Fruit fly (Drosophila melanogaster) whole organism, embryonic: ENCODE results near the gene CG16865.

Source experiments
- CG12299 ChIP-seq: fragments of 200-800 bp; sonication (Bioruptor generic); optimal IDR thresholded peaks from 2 replicates; lab custom pipeline; 2018; ENCODE audit warnings: missing biosample characterization, mild to moderate bottlenecking, missing genetic modification characterization
- CG13424 ChIP-seq: fragments of 200-800 bp; sonication (Bioruptor generic); optimal IDR thresholded peaks from 2 replicates; lab custom pipeline; 2019; ENCODE audit warnings: missing biosample characterization, mild to moderate bottlenecking, missing genetic modification characterization, moderate library complexity
- CG14860 ChIP-seq: fragments of 200-800 bp; sonication (Bioruptor generic); IDR thresholded peaks from 3 replicates; pipeline ENCODE4 v1.3.6; 2022; ENCODE audit warnings: missing biosample characterization, missing genetic modification characterization; ENCODE audit not compliant: partially characterized antibody
- CG15514 ChIP-seq: fragments of 200-800 bp; sonication (Bioruptor generic); optimal IDR thresholded peaks from 3 replicates; lab custom pipeline; 2017; ENCODE audit warnings: missing biosample characterization, missing genetic modification characterization, mild to moderate bottlenecking, moderate library complexity, missing genetic modification reagents
- CG15696 ChIP-seq: fragments of 200-800 bp; sonication (Bioruptor generic); optimal IDR thresholded peaks from 2 replicates; lab custom pipeline; 2019; ENCODE audit warnings: missing biosample characterization, mild to moderate bottlenecking, missing genetic modification characterization, moderate library complexity
- CG16863 ChIP-seq: fragments of 200-800 bp; sonication (Bioruptor generic); optimal IDR thresholded peaks from 3 replicates; lab custom pipeline; 2016; ENCODE audit warnings: missing biosample characterization, missing genetic modification characterization
- CG18262 ChIP-seq: fragments of 200-800 bp; optimal IDR thresholded peaks from 3 replicates; lab custom pipeline; 2019; ENCODE audit warnings: missing biosample characterization, mild to moderate bottlenecking, missing genetic modification characterization, moderate library complexity
- CG2199 ChIP-seq: fragments of 200-800 bp; sonication (Bioruptor generic); IDR thresholded peaks from 3 replicates; pipeline ENCODE4 v1.3.6; 2022; ENCODE audit warnings: missing biosample characterization, missing genetic modification characterization
- CG2875 ChIP-seq: fragments of 200-800 bp; sonication (Bioruptor generic); optimal IDR thresholded peaks from 2 replicates; lab custom pipeline; 2017; ENCODE audit warnings: missing biosample characterization, mild to moderate bottlenecking, missing genetic modification characterization, missing genetic modification reagents
- CG34422 ChIP-seq: fragments of 200-800 bp; sonication (Bioruptor generic); IDR thresholded peaks from 3 replicates; pipeline ENCODE4 v1.3.6; 2022; ENCODE audit warnings: missing biosample characterization, missing genetic modification characterization
- CG3838 ChIP-seq: fragments of 200-800 bp; sonication (Bioruptor generic); optimal IDR thresholded peaks from 3 replicates; lab custom pipeline; 2016; ENCODE audit warnings: missing biosample characterization, missing genetic modification characterization
- CG3995 ChIP-seq: fragments of 200-800 bp; sonication (Bioruptor generic); optimal IDR thresholded peaks from 3 replicates; lab custom pipeline; 2016; ENCODE audit warnings: missing biosample characterization, missing genetic modification characterization
- CG4617 ChIP-seq: fragments of 200-800 bp; sonication (Bioruptor generic); optimal IDR thresholded peaks from 3 replicates; lab custom pipeline; 2016; ENCODE audit warnings: missing biosample characterization, missing genetic modification characterization, borderline replicate concordance
- CG6791 ChIP-seq: fragments of 200-800 bp; sonication (Bioruptor generic); IDR thresholded peaks from 3 replicates; pipeline ENCODE4 v1.3.6; 2022; ENCODE audit warnings: missing biosample characterization, missing genetic modification characterization; ENCODE audit not compliant: partially characterized antibody
- CG7963 ChIP-seq: fragments of 200-800 bp; sonication (Bioruptor generic); IDR thresholded peaks from 3 replicates; pipeline ENCODE4 v1.3.6; 2022; ENCODE audit warnings: missing biosample characterization, missing genetic modification characterization; ENCODE audit not compliant: partially characterized antibody
- CG8924 ChIP-seq: fragments of 200-800 bp; optimal IDR thresholded peaks from 3 replicates; lab custom pipeline; 2019; ENCODE audit warnings: missing biosample characterization, mild to moderate bottlenecking, missing genetic modification characterization, moderate library complexity
- D ChIP-seq, 2 experiments: fragments of 200-800 bp in 1 of 2; fragments of >200 bp in 1 of 2; sonication (Bioruptor generic) in 1 of 2; optimal IDR thresholded peaks; 2 replicates in 1 of 2; 3 replicates in 1 of 2; lab custom pipeline; 2017; ENCODE audit warnings: mild to moderate bottlenecking in 1 of 2, missing biosample characterization in 1 of 2, missing genetic modification characterization in 1 of 2, missing genetic modification reagents in 1 of 2
- D19A ChIP-seq: fragments of 200-800 bp; optimal IDR thresholded peaks from 3 replicates; lab custom pipeline; 2019; ENCODE audit warnings: missing biosample characterization, mild to moderate bottlenecking, missing genetic modification characterization, moderate library complexity
- Doc3 ChIP-seq: fragments of 200-800 bp; sonication (Bioruptor generic); IDR thresholded peaks from 3 replicates; pipeline ENCODE4 v1.3.6; 2022; ENCODE audit warnings: missing biosample characterization, missing genetic modification characterization; ENCODE audit not compliant: partially characterized antibody
- GATAe ChIP-seq: fragments of 200-800 bp; sonication (Bioruptor generic); conservative IDR thresholded peaks from 2 replicates; pipeline ENCODE4 v1.3.6; 2022; ENCODE audit warnings: missing biosample characterization, missing genetic modification characterization
- H2.0 ChIP-seq: fragments of 200-800 bp; sonication (Bioruptor generic); IDR thresholded peaks from 2 replicates; pipeline ENCODE4 v1.3.6; 2022; ENCODE audit warnings: missing biosample characterization, missing genetic modification characterization
- HLH4C ChIP-seq: fragments of 200-800 bp; sonication (Bioruptor generic); IDR thresholded peaks from 3 replicates; pipeline ENCODE4 v1.3.6; 2022; ENCODE audit warnings: missing biosample characterization, missing genetic modification characterization; ENCODE audit not compliant: partially characterized antibody
- HLHmδ ChIP-seq: fragments of 200-800 bp; sonication (Bioruptor generic); optimal IDR thresholded peaks from 2 replicates; lab custom pipeline; 2018; ENCODE audit warnings: missing biosample characterization, mild to moderate bottlenecking, missing genetic modification characterization, moderate library complexity
- MBD-R2 ChIP-seq: fragments of 200-800 bp; sonication (Bioruptor generic); IDR thresholded peaks from 2 replicates; pipeline ENCODE4 v1.3.6; 2022; ENCODE audit warnings: missing biosample characterization, missing genetic modification characterization
- MESR4 ChIP-seq: fragments of 200-800 bp; sonication (Bioruptor generic); optimal IDR thresholded peaks from 2 replicates; lab custom pipeline; 2018; ENCODE audit warnings: missing biosample characterization, mild to moderate bottlenecking, missing genetic modification characterization, moderate library complexity
- Pdp1 ChIP-seq, 2 experiments: fragments of 200-800 bp; sonication (Bioruptor generic); optimal IDR thresholded peaks; 3 replicates each; lab custom pipeline; 2016; ENCODE audit warnings: missing biosample characterization in 2 of 2, missing genetic modification characterization in 2 of 2, mild to moderate bottlenecking in 1 of 2, moderate library complexity in 1 of 2
- Ptx1 ChIP-seq: fragments of 200-800 bp; sonication (Bioruptor generic); IDR thresholded peaks from 2 replicates; pipeline ENCODE4 v1.3.6; 2022; ENCODE audit warnings: missing biosample characterization, missing genetic modification characterization
- bbx ChIP-seq: fragments of 200-800 bp; sonication (Bioruptor generic); IDR thresholded peaks from 2 replicates; pipeline ENCODE4 v1.3.6; 2022; ENCODE audit warnings: missing biosample characterization, missing genetic modification characterization; ENCODE audit not compliant: partially characterized antibody
- dmrt11E ChIP-seq: fragments of 200-800 bp; sonication (Bioruptor generic); optimal IDR thresholded peaks from 3 replicates; lab custom pipeline; 2018; ENCODE audit warnings: missing biosample characterization, mild to moderate bottlenecking, missing genetic modification characterization, moderate library complexity
- ems ChIP-seq: fragments of 200-800 bp; sonication (Bioruptor generic); optimal IDR thresholded peaks from 3 replicates; lab custom pipeline; 2016; ENCODE audit warnings: missing biosample characterization, missing genetic modification characterization
- ewg ChIP-seq: fragments of 200-800 bp; sonication (Bioruptor generic); optimal IDR thresholded peaks from 3 replicates; lab custom pipeline; 2017; ENCODE audit warnings: mild to moderate bottlenecking, missing biosample characterization, missing genetic modification reagents, missing genetic modification characterization
- fu2 ChIP-seq: fragments of 200-800 bp; sonication (Bioruptor generic); optimal IDR thresholded peaks from 2 replicates; lab custom pipeline; 2016; ENCODE audit warnings: missing biosample characterization, missing genetic modification characterization
- grn ChIP-seq: fragments of 200-800 bp; sonication (Bioruptor generic); optimal IDR thresholded peaks from 3 replicates; lab custom pipeline; 2017; ENCODE audit warnings: missing biosample characterization, missing genetic modification characterization
- inv ChIP-seq: fragments of 200-800 bp; sonication (Bioruptor generic); IDR thresholded peaks from 2 replicates; pipeline ENCODE4 v1.3.6; 2022; ENCODE audit warnings: missing biosample characterization, missing genetic modification characterization; ENCODE audit not compliant: partially characterized antibody
- kah ChIP-seq: fragments of 200-800 bp; sonication (Bioruptor generic); optimal IDR thresholded peaks from 2 replicates; lab custom pipeline; 2018; ENCODE audit warnings: missing biosample characterization, mild to moderate bottlenecking, missing genetic modification characterization
- knrl ChIP-seq: fragments of 200-800 bp; sonication (Bioruptor generic); IDR thresholded peaks from 3 replicates; pipeline ENCODE4 v1.3.6; 2022; ENCODE audit warnings: missing biosample characterization, missing genetic modification characterization; ENCODE audit not compliant: partially characterized antibody
- maf-S ChIP-seq: fragments of 200-800 bp; sonication (Bioruptor generic); optimal IDR thresholded peaks from 2 replicates; lab custom pipeline; 2016; ENCODE audit warnings: missing biosample characterization, missing genetic modification characterization
- pros ChIP-seq: fragments of 200-800 bp; sonication (Bioruptor generic); optimal IDR thresholded peaks from 3 replicates; lab custom pipeline; 2019; ENCODE audit warnings: missing biosample characterization, mild to moderate bottlenecking, missing genetic modification characterization, moderate library complexity
- pzg ChIP-seq: fragments of 200-800 bp; sonication (Bioruptor generic); optimal IDR thresholded peaks from 3 replicates; lab custom pipeline; 2018; ENCODE audit warnings: missing biosample characterization, mild to moderate bottlenecking, missing genetic modification characterization, moderate library complexity
- row ChIP-seq: fragments of 200-800 bp; sonication (Bioruptor generic); IDR thresholded peaks from 3 replicates; pipeline ENCODE4 v1.3.6; 2022; ENCODE audit warnings: missing biosample characterization, missing genetic modification characterization
- slou ChIP-seq: fragments of 200-800 bp; sonication (Bioruptor generic); optimal IDR thresholded peaks from 3 replicates; lab custom pipeline; 2016; ENCODE audit warnings: missing biosample characterization, missing genetic modification characterization
- sug ChIP-seq: fragments of 200-800 bp; optimal IDR thresholded peaks from 2 replicates; lab custom pipeline; 2019; ENCODE audit warnings: missing biosample characterization, mild to moderate bottlenecking, missing genetic modification characterization, moderate library complexity

Gene CG16865

DNA sequence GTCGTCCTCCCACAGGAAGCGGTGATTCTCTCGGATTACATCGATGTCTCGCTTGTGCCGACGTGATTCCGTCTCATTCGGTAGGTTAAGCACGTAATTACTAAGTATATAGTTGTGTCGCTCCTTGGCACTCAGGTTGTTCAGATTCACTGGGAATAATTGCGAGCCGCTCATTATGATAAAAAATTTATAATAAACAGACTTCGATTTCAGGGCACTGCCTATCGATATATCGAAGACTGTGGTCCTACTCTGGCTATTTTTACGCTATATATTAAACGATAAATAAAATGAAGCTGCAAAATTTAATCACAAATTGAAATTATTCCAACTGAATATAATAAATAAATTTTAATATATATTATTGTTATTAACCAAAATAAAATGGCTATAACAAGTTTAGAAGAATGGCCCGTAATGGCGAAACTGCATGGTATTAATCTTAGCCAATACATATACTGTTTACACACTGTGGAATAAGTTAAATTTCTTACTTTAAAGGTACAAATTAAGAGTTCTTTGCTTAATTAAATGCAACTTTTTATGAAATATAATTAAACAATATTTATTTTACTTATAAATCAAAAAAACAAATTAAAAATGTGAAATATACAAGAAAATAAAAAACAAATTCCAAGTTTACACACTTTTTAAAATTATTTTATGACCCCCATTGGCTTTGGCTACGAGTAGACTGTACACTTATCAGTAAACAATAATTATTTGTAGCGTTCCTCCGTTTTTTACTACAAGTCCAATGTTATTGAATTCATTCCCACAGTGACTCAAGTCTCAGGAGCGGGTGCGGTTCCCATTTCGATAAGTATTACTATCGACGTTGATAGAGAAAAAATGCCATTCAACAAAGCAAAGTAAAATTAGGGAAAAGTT, 27.8 kb upstream of the CG16865 start, which contains the start of gene Eato (continued):
- peak; percentile 44; the same call in 1 of the 2 replicates for TF ChIP-seq Ptx1 (GFP tag; lab: Robert Waterston, UW)
- TF ChIP-seq CG14860 (GFP tag; lab: Robert Waterston, UW), result peak; percentile 28; the same call in 1 of the 3 replicates
- peak; percentile 38 for TF ChIP-seq CG18262 (tag; lab: Kevin White, UChicago)
- TF ChIP-seq HLHmδ, result no peak
- TF ChIP-seq CG6791 (GFP tag; lab: Robert Waterston, UW), result peak; percentile 44; the same call in 2 of the 3 replicates
- no peak for TF ChIP-seq slou (GFP tag; lab: Kevin White, UChicago)
- TF ChIP-seq H2.0 (GFP tag; lab: Robert Waterston, UW), result no peak
- peak; percentile 73 for TF ChIP-seq row

DNA sequence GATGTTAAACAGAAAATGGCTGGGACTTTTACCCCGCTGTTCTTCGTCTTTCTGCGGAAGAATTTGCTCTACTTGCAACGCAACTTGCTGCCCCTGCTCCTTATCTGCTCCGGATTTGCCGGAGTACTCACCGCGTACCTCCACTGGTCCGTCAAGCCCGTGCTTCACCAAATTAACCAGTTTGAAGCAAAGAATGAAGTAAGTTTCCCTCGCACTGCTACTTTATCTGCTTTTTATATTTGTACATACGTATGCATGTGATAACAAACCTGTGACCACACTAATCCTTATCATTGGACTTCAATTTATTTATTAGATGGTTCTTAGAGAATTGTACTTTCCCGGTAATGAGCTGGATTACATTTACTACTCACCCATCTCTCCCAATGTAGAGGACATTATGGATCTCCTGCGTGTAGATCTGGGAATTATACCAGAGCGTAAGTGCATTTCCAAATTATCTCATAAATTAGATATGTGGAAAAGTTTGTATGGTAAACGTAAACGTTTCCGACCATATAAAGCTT, 27.1 kb upstream of the CG16865 start, which contains the start of gene CG16890:
TSS of gene CG16890 (minus strand) at position 184 of the 527 bp plus-strand sequence.
- TF ChIP-seq CG15696 (tag; lab: Kevin White, UChicago), result no peak
- TF ChIP-seq Pdp1 (GFP tag; optimal IDR thresholded peaks at IDR 0.05; lab: Kevin White, UChicago), result peak in 1 of 2 experiments; percentile 14
- TF ChIP-seq GATAe, result peak; percentile 65
- peak; percentile 40; the same call in 1 of the 2 replicates for TF ChIP-seq inv (GFP tag; lab: Robert Waterston, UW)
- TF ChIP-seq CG4617 (GFP tag; lab: Kevin White, UChicago), result peak; percentile 14
- TF ChIP-seq grn (GFP tag; lab: Kevin White, UChicago), result peak; percentile 28
- TF ChIP-seq sug (tag; lab: Kevin White, UChicago), result peak; percentile 36
- TF ChIP-seq D (optimal IDR thresholded peaks at IDR 0.05; lab: Kevin White, UChicago), result no peak
- TF ChIP-seq D (GFP tag; optimal IDR thresholded peaks at IDR 0.05; lab: Kevin White, UChicago), result no peak
- TF ChIP-seq MESR4 (GFP tag; lab: Kevin White, UChicago), result peak; percentile 90
- TF ChIP-seq CG6791 (GFP tag; lab: Robert Waterston, UW), result peak; percentile 50; the same call in 1 of the 3 replicates
- TF ChIP-seq CG3838 (GFP tag; lab: Kevin White, UChicago), result no peak
- TF ChIP-seq slou (GFP tag; lab: Kevin White, UChicago), result no peak
- TF ChIP-seq CG16863 (GFP tag; lab: Kevin White, UChicago), result peak; percentile 10
- TF ChIP-seq CG34422, result peak; percentile 6; the same call in 1 of the 3 replicates
- peak; percentile 81 for TF ChIP-seq CG3995 (GFP tag; lab: Kevin White, UChicago)
- TF ChIP-seq bbx (GFP tag; lab: Robert Waterston, UW), result 0 out of 2 replicates have a peak, but pooled peaks have one; percentile 41
- TF ChIP-seq Doc3 (GFP tag; lab: Robert Waterston, UW), result 0 out of 3 replicates have a peak, but pooled peaks have one; percentile 27
- 0 out of 3 replicates have a peak, but pooled peaks have one; percentile 47 for TF ChIP-seq CG2199 (GFP tag; lab: Robert Waterston, UW)
- no peak for TF ChIP-seq ewg (GFP tag; lab: Kevin White, UChicago)
- TF ChIP-seq HLH4C (GFP tag; lab: Robert Waterston, UW), result peak; percentile 53; the same call in 2 of the 3 replicates
- TF ChIP-seq D19A, result no peak
- 0 out of 2 replicates have a peak, but pooled peaks have one; percentile 54 for TF ChIP-seq MBD-R2 (GFP tag; lab: Robert Waterston, UW)
- no peak for TF ChIP-seq CG8924
- no peak for TF ChIP-seq pros
- no peak for TF ChIP-seq maf-S (GFP tag; lab: Kevin White, UChicago)
- TF ChIP-seq kah (GFP tag; lab: Kevin White, UChicago), result no peak
- 0 out of 3 replicates have a peak, but pooled peaks have one; percentile 7 for TF ChIP-seq CG14860 (GFP tag; lab: Robert Waterston, UW)
- TF ChIP-seq CG13424 (tag; lab: Kevin White, UChicago), result no peak
- 0 out of 3 replicates have a peak, but pooled peaks have one; percentile 6 for TF ChIP-seq knrl (GFP tag; lab: Robert Waterston, UW)
- peak; percentile 17 for TF ChIP-seq CG15514 (GFP tag; lab: Kevin White, UChicago)
- no peak for TF ChIP-seq ems
- no peak for TF ChIP-seq dmrt11E (tag; lab: Kevin White, UChicago)
- TF ChIP-seq CG12299 (tag; lab: Kevin White, UChicago), result no peak
- TF ChIP-seq fu2 (GFP tag; lab: Kevin White, UChicago), result peak; percentile 11
- peak; percentile 7 for TF ChIP-seq pzg (GFP tag; lab: Kevin White, UChicago)
- TF ChIP-seq CG7963 (GFP tag; lab: Robert Waterston, UW), result 0 out of 3 replicates have a peak, but pooled peaks have one; percentile 36
- no peak for TF ChIP-seq CG2875 (GFP tag; lab: Kevin White, UChicago)
